Fruit fly (Drosophila melanogaster) whole organism, adult: ENCODE data around the gene CG1440.

ENCODE experiments used
- CG33017 ChIP-seq: fragments of 200-800 bp; sonication (Bioruptor generic); optimal IDR thresholded peaks from 2 replicates; lab custom pipeline; 2018; ENCODE audit warnings: missing biosample characterization, mild to moderate bottlenecking, missing genetic modification characterization, moderate library complexity
- Crg-1 ChIP-seq: fragments of 200-800 bp; sonication (Bioruptor generic); optimal IDR thresholded peaks from 2 replicates; lab custom pipeline; 2016; ENCODE audit warnings: missing biosample characterization, missing genetic modification characterization
- bab1 ChIP-seq: fragments of 200-800 bp; sonication (Bioruptor generic); optimal IDR thresholded peaks from 3 replicates; lab custom pipeline; 2019; ENCODE audit warnings: missing biosample characterization, mild to moderate bottlenecking, missing genetic modification characterization, moderate library complexity
- pad ChIP-seq: fragments of 200-800 bp; sonication (Bioruptor generic); optimal IDR thresholded peaks from 3 replicates; lab custom pipeline; 2017; ENCODE audit warnings: missing biosample characterization, missing genetic modification characterization, mild to moderate bottlenecking, moderate library complexity, missing genetic modification reagents
- toe ChIP-seq: fragments of 200-800 bp; sonication (Bioruptor generic); optimal IDR thresholded peaks from 2 replicates; lab custom pipeline; 2016; ENCODE audit warnings: missing biosample characterization, missing genetic modification characterization

DNA sequence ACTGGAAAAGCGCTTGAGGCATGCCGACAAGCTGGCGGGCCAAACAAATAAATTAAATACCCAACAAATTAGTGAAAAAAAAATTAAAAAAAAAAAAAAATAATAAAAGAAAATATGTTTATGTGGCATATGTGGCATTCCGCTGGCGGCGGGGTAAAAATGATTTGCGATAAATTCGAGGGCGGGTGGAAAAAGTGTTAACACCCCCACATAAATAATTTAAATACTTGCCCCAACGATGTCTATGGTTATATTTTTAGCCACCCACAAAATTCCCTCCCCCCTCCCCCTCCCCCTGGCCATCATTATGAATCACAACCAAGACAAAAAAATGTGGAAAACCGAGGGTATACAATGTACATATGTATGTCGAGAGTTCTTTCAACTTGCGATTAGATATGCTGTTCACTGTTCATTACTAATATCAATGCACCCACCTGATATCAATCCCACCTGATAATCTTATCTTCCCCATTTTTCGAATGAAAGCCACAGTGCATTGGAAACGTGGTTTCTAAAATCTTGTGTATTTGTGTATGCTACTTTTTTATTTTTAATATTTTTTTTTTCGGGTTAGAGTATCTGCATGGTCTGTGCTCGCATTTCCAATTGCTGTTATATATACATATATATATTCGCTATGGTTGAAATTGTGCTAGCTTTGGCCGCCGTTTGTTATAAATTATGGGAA, 13.5 kb downstream of the CG1440 start:
- TF ChIP-seq pad, result no peak
- no peak for TF ChIP-seq CG33017
- no peak for TF ChIP-seq Crg-1
- TF ChIP-seq bab1 (GFP tag; lab: Kevin White, UChicago), result no peak
- TF ChIP-seq toe (GFP tag; lab: Kevin White, UChicago), result no peak
